Worm (Caenorhabditis elegans): Measurements from ENCODE around the gene srx-65.

srx-65 gene

ce11 chrV:3967762-3968161 is 46.0 kb downstream of the srx-65 start, which contains the start of gene cyp-34A8 (continued):
- TF ChIP-seq nhr-77 (tag; optimal IDR thresholded peaks at IDR 0.05) (peak; percentile 84), dmd-8 (GFP tag; IDR thresholded peaks at IDR 0.05) (no peak), zip-2 (tag; optimal IDR thresholded peaks at IDR 0.05) (no peak), nhr-6 (tag; optimal IDR thresholded peaks at IDR 0.05) (no peak), dve-1 (tag; optimal IDR thresholded peaks at IDR 0.05; ENCODE audit: insufficient read depth) (peak; percentile 57), skn-1 (tag; optimal IDR thresholded peaks at IDR 0.05) (no peak), set-16 (GFP tag; IDR thresholded peaks at IDR 0.05) (no peak), dmd-6 (GFP tag; IDR thresholded peaks at IDR 0.05) (peak; percentile 52; the same call in 1 of the 2 replicates), duxl-1 (tag; optimal IDR thresholded peaks at IDR 0.05; ENCODE audit: poor library complexity) (no peak), mep-1 (tag; optimal IDR thresholded peaks at IDR 0.05) (no peak), unc-62 (GFP tag; optimal IDR thresholded peaks at IDR 0.05 in 1 of 2) (no peak), unc-62 (tag; optimal IDR thresholded peaks at IDR 0.05) (no peak), T20F7.1 (GFP tag; optimal IDR thresholded peaks at IDR 0.05) (no peak), sdz-12 (GFP tag; optimal IDR thresholded peaks at IDR 0.05) (no peak), ZK546.5 (tag; optimal IDR thresholded peaks at IDR 0.05) (no peak), ceh-32 (tag; optimal IDR thresholded peaks at IDR 0.05; ENCODE audit: poor library complexity) (no peak), nhr-11 (tag; optimal IDR thresholded peaks at IDR 0.05) (no peak), ama-1 (optimal IDR thresholded peaks at IDR 0.05) (no peak), nhr-28 (tag; optimal IDR thresholded peaks at IDR 0.05) (peak; percentile 79), Y75B8A.6 (GFP tag; IDR thresholded peaks at IDR 0.05) (no peak), lin-15B (tag; optimal IDR thresholded peaks at IDR 0.05) (no peak), daf-16 (GFP tag; optimal IDR thresholded peaks at IDR 0.05) (no peak), daf-16 (tag; optimal IDR thresholded peaks at IDR 0.05) (peak; percentile 2), lin-39 (tag; optimal IDR thresholded peaks at IDR 0.05) (no peak), lin-38 (GFP tag; IDR thresholded peaks at IDR 0.05) (no peak), jun-1 (tag; optimal IDR thresholded peaks at IDR 0.05) (no peak), Y105C5A.15 (GFP tag; IDR thresholded peaks at IDR 0.05) (no peak), ceh-44 (GFP tag; IDR thresholded peaks at IDR 0.05) (no peak), zip-11 (GFP tag; IDR thresholded peaks at IDR 0.05) (no peak), lin-13 (GFP tag; optimal IDR thresholded peaks at IDR 0.05) (no peak), R02D3.7 (tag; optimal IDR thresholded peaks at IDR 0.05) (no peak), daf-19 (GFP tag; conservative IDR thresholded peaks at IDR 0.05) (no peak), lir-3 (tag; optimal IDR thresholded peaks at IDR 0.05) (no peak), daf-12 (tag; optimal IDR thresholded peaks at IDR 0.05) (no peak), nhr-237 (tag; optimal IDR thresholded peaks at IDR 0.05) (no peak), php-3 (GFP tag; IDR thresholded peaks at IDR 0.05) (no peak), lim-7 (GFP tag; IDR thresholded peaks at IDR 0.05) (no peak), dpl-1 (GFP tag; optimal IDR thresholded peaks at IDR 0.05) (no peak), F10B5.3 (tag; optimal IDR thresholded peaks at IDR 0.05) (no peak), pha-4 (GFP tag; IDR thresholded peaks at IDR 0.05) (no peak), pha-4 (tag; optimal IDR thresholded peaks at IDR 0.05) (no peak), pqm-1 (tag; optimal IDR thresholded peaks at IDR 0.05) (no peak), zfp-2 (tag; optimal IDR thresholded peaks at IDR 0.05) (no peak), dmd-9 (GFP tag; IDR thresholded peaks at IDR 0.05) (no peak), nhr-41 (GFP tag; IDR thresholded peaks at IDR 0.05) (no peak), cey-2 (tag; optimal IDR thresholded peaks at IDR 0.05; ENCODE audit: borderline replicate concordance, insufficient read depth) (no peak), nhr-25 (tag; optimal IDR thresholded peaks at IDR 0.05; ENCODE audit: borderline replicate concordance, insufficient read depth) (no peak), aha-1 (tag) (no peak), nhr-10 (tag; optimal IDR thresholded peaks at IDR 0.05) (no peak)
